Fruit fly (Drosophila melanogaster) whole organism, embryonic: ENCODE data around the gene CG13364.

ENCODE experiments used
- Atf-2 ChIP-seq: fragments of 200-800 bp; sonication (Bioruptor generic); optimal IDR thresholded peaks from 2 replicates; lab custom pipeline; 2016; ENCODE audit warnings: missing biosample characterization, missing genetic modification characterization
- Atf3 ChIP-seq: fragments of 200-800 bp; sonication (Bioruptor generic); optimal IDR thresholded peaks from 3 replicates; lab custom pipeline; 2016; ENCODE audit warnings: missing biosample characterization, missing genetic modification characterization
- Atf6 ChIP-seq: fragments of 200-800 bp; sonication (Bioruptor generic); IDR thresholded peaks from 2 replicates; pipeline ENCODE4 v1.3.6; 2022; ENCODE audit warnings: missing biosample characterization, missing genetic modification characterization
- CG11723 ChIP-seq: fragments of 200-800 bp; sonication (Bioruptor generic); optimal IDR thresholded peaks from 2 replicates; lab custom pipeline; 2017; ENCODE audit warnings: missing biosample characterization, mild to moderate bottlenecking, missing genetic modification characterization
- CG13424 ChIP-seq: fragments of 200-800 bp; sonication (Bioruptor generic); optimal IDR thresholded peaks from 2 replicates; lab custom pipeline; 2019; ENCODE audit warnings: missing biosample characterization, mild to moderate bottlenecking, missing genetic modification characterization, moderate library complexity
- CG14860 ChIP-seq: fragments of 200-800 bp; sonication (Bioruptor generic); IDR thresholded peaks from 3 replicates; pipeline ENCODE4 v1.3.6; 2022; ENCODE audit warnings: missing biosample characterization, missing genetic modification characterization; ENCODE audit not compliant: partially characterized antibody
- CG1602 ChIP-seq: fragments of 200-800 bp; sonication (Bioruptor generic); optimal IDR thresholded peaks from 3 replicates; lab custom pipeline; 2016; ENCODE audit warnings: missing biosample characterization, missing genetic modification characterization
- CG17385 ChIP-seq: fragments of 200-800 bp; sonication (Bioruptor generic); optimal IDR thresholded peaks from 3 replicates; lab custom pipeline; 2018; ENCODE audit warnings: missing biosample characterization, mild to moderate bottlenecking, missing genetic modification characterization
- CG17829 ChIP-seq: fragments of 200-800 bp; optimal IDR thresholded peaks from 2 replicates; lab custom pipeline; 2019; ENCODE audit warnings: missing biosample characterization, mild to moderate bottlenecking, missing genetic modification characterization, moderate library complexity
- CG18764 ChIP-seq: fragments of 200-800 bp; sonication (Bioruptor generic); optimal IDR thresholded peaks from 3 replicates; lab custom pipeline; 2016; ENCODE audit warnings: missing biosample characterization, missing genetic modification characterization
- CG2116 ChIP-seq: fragments of 200-800 bp; sonication (Bioruptor generic); optimal IDR thresholded peaks from 3 replicates; lab custom pipeline; 2018; ENCODE audit warnings: missing biosample characterization, mild to moderate bottlenecking, missing genetic modification characterization
- CG2129 ChIP-seq: fragments of 200-800 bp; sonication (Bioruptor generic); IDR thresholded peaks from 2 replicates; pipeline ENCODE4 v1.3.6; 2022; ENCODE audit warnings: missing biosample characterization, missing genetic modification characterization; ENCODE audit not compliant: partially characterized antibody
- CG3847 ChIP-seq: fragments of 200-800 bp; sonication (Bioruptor generic); IDR thresholded peaks from 2 replicates; pipeline ENCODE4 v1.3.6; 2022; ENCODE audit warnings: missing biosample characterization, missing genetic modification characterization
- CG4854 ChIP-seq: fragments of 200-800 bp; sonication (Bioruptor generic); optimal IDR thresholded peaks from 2 replicates; lab custom pipeline; 2016; ENCODE audit warnings: missing biosample characterization, missing genetic modification characterization, inconsistent platforms
- CG5180 ChIP-seq: fragments of 200-800 bp; sonication (Bioruptor generic); optimal IDR thresholded peaks from 3 replicates; lab custom pipeline; 2017; ENCODE audit warnings: missing biosample characterization, missing genetic modification characterization, mild to moderate bottlenecking, moderate library complexity, missing genetic modification reagents
- CG6765 ChIP-seq: fragments of 200-800 bp; sonication (Bioruptor generic); optimal IDR thresholded peaks from 3 replicates; lab custom pipeline; 2017; ENCODE audit warnings: missing biosample characterization, mild to moderate bottlenecking, missing genetic modification characterization
- CG8290 ChIP-seq, 3 experiments: fragments of 200-800 bp; sonication (Bioruptor generic); optimal IDR thresholded peaks; 2 replicates each; lab custom pipeline; 2016 to 2019; ENCODE audit warnings: missing biosample characterization in 3 of 3, missing genetic modification characterization in 3 of 3, mild to moderate bottlenecking in 2 of 3, moderate library complexity in 1 of 3
- CG8478 ChIP-seq: fragments of >200 bp; optimal IDR thresholded peaks from 2 replicates; lab custom pipeline; 2018
- CG9727 ChIP-seq: fragments of 200-800 bp; sonication (Bioruptor generic); optimal IDR thresholded peaks from 3 replicates; lab custom pipeline; 2017; ENCODE audit warnings: missing biosample characterization, mild to moderate bottlenecking, missing genetic modification characterization
- CkIIα-i1 ChIP-seq: fragments of 200-800 bp; sonication (Bioruptor generic); IDR thresholded peaks from 2 replicates; pipeline ENCODE4 v1.3.6; 2022; ENCODE audit warnings: missing biosample characterization, missing genetic modification characterization
- Eip74EF ChIP-seq, 2 experiments: fragments of 200-800 bp in 1 of 2; fragments of >200 bp in 1 of 2; sonication (Bioruptor generic) in 1 of 2; optimal IDR thresholded peaks; 2 replicates each; lab custom pipeline; 2017 to 2019; ENCODE audit warnings: missing biosample characterization in 2 of 2, missing genetic modification characterization in 2 of 2, mild to moderate bottlenecking in 1 of 2, moderate library complexity in 1 of 2
- Fer1 ChIP-seq: fragments of 200-800 bp; sonication (Bioruptor generic); optimal IDR thresholded peaks from 2 replicates; lab custom pipeline; 2017; ENCODE audit warnings: missing biosample characterization, mild to moderate bottlenecking, missing genetic modification characterization
- GATAe ChIP-seq: fragments of 200-800 bp; sonication (Bioruptor generic); conservative IDR thresholded peaks from 2 replicates; pipeline ENCODE4 v1.3.6; 2022; ENCODE audit warnings: missing biosample characterization, missing genetic modification characterization
- Hand ChIP-seq: fragments of 200-800 bp; sonication (Bioruptor generic); optimal IDR thresholded peaks from 2 replicates; lab custom pipeline; 2017; ENCODE audit warnings: mild to moderate bottlenecking, missing biosample characterization, missing genetic modification reagents, missing genetic modification characterization
- Hr51 ChIP-seq, 2 experiments: fragments of 200-800 bp; sonication (Bioruptor generic); optimal IDR thresholded peaks; 2 replicates in 1 of 2; 3 replicates in 1 of 2; lab custom pipeline; 2016 to 2018; ENCODE audit warnings: missing biosample characterization in 2 of 2, missing genetic modification characterization in 2 of 2, mild to moderate bottlenecking in 1 of 2, moderate library complexity in 1 of 2
- Mrtf ChIP-seq: fragments of 200-800 bp; sonication (Bioruptor generic); IDR thresholded peaks from 3 replicates; pipeline ENCODE4 v1.3.6; 2022; ENCODE audit warnings: missing biosample characterization, missing genetic modification characterization
- Nf-YB ChIP-seq: fragments of 200-800 bp; sonication (Bioruptor generic); optimal IDR thresholded peaks from 3 replicates; lab custom pipeline; 2019; ENCODE audit warnings: missing biosample characterization, mild to moderate bottlenecking, missing genetic modification characterization, moderate library complexity
- Rfx ChIP-seq: fragments of 200-800 bp; sonication (Bioruptor generic); IDR thresholded peaks from 2 replicates; pipeline ENCODE4 v1.3.6; 2022; ENCODE audit warnings: missing biosample characterization, missing genetic modification characterization
- Side ChIP-seq: fragments of 200-800 bp; sonication (Bioruptor generic); optimal IDR thresholded peaks from 2 replicates; lab custom pipeline; 2016; ENCODE audit warnings: missing biosample characterization, missing genetic modification characterization
- aop ChIP-seq: fragments of 200-800 bp; sonication (Bioruptor generic); IDR thresholded peaks from 2 replicates; pipeline ENCODE4 v1.3.6; 2022; ENCODE audit warnings: missing biosample characterization, missing genetic modification characterization
- croc ChIP-seq: fragments of 200-800 bp; sonication (Bioruptor generic); conservative IDR thresholded peaks from 3 replicates; pipeline ENCODE4 v1.3.6; 2022; ENCODE audit warnings: missing biosample characterization, missing genetic modification characterization
- crp ChIP-seq, 2 experiments: fragments of 200-800 bp; sonication (Bioruptor generic); optimal IDR thresholded peaks; 2 replicates in 1 of 2; 3 replicates in 1 of 2; lab custom pipeline; 2017; ENCODE audit warnings: missing biosample characterization in 2 of 2, missing genetic modification characterization in 2 of 2, mild to moderate bottlenecking in 1 of 2, moderate library complexity in 1 of 2
- disco-r ChIP-seq: fragments of 200-800 bp; sonication (Bioruptor generic); optimal IDR thresholded peaks from 2 replicates; lab custom pipeline; 2016; ENCODE audit warnings: missing biosample characterization, missing genetic modification characterization
- dm ChIP-seq: fragments of 200-800 bp; sonication (Bioruptor generic); optimal IDR thresholded peaks from 3 replicates; lab custom pipeline; 2016; ENCODE audit warnings: missing biosample characterization, missing genetic modification characterization
- dpn ChIP-seq, 2 experiments: fragments of 200-800 bp; sonication (Bioruptor generic); optimal IDR thresholded peaks; 3 replicates each; lab custom pipeline; 2016; ENCODE audit warnings: missing biosample characterization in 2 of 2, missing genetic modification characterization in 2 of 2
- ems ChIP-seq: fragments of 200-800 bp; sonication (Bioruptor generic); optimal IDR thresholded peaks from 3 replicates; lab custom pipeline; 2016; ENCODE audit warnings: missing biosample characterization, missing genetic modification characterization
- eyg ChIP-seq: fragments of 200-800 bp; sonication (Bioruptor generic); optimal IDR thresholded peaks from 3 replicates; lab custom pipeline; 2016; ENCODE audit warnings: missing biosample characterization, missing genetic modification characterization
- fd3F ChIP-seq: fragments of 200-800 bp; sonication (Bioruptor generic); optimal IDR thresholded peaks from 2 replicates; lab custom pipeline; 2018; ENCODE audit warnings: missing biosample characterization, mild to moderate bottlenecking, missing genetic modification characterization, moderate library complexity
- gce ChIP-seq: fragments of 200-800 bp; sonication (Bioruptor generic); IDR thresholded peaks from 3 replicates; pipeline ENCODE4 v1.3.6; 2022; ENCODE audit warnings: missing biosample characterization, missing genetic modification characterization
- gsb ChIP-seq: fragments of 200-800 bp; sonication (Bioruptor generic); IDR thresholded peaks from 2 replicates; pipeline ENCODE4 v1.3.6; 2022; ENCODE audit warnings: missing biosample characterization, missing genetic modification characterization
- jing ChIP-seq: fragments of 200-800 bp; sonication (Bioruptor generic); optimal IDR thresholded peaks from 2 replicates; lab custom pipeline; 2018; ENCODE audit warnings: missing biosample characterization, mild to moderate bottlenecking, missing genetic modification characterization
- mld ChIP-seq: fragments of 200-800 bp; sonication (Bioruptor generic); IDR thresholded peaks from 3 replicates; pipeline ENCODE4 v1.3.6; 2022; ENCODE audit warnings: missing biosample characterization, missing genetic modification characterization; ENCODE audit not compliant: partially characterized antibody
- nmo ChIP-seq: fragments of 200-800 bp; sonication (Bioruptor generic); optimal IDR thresholded peaks from 2 replicates; lab custom pipeline; 2018; ENCODE audit warnings: missing biosample characterization, mild to moderate bottlenecking, missing genetic modification characterization, moderate library complexity
- pfk ChIP-seq: fragments of 200-800 bp; sonication (Bioruptor generic); optimal IDR thresholded peaks from 2 replicates; lab custom pipeline; 2018; ENCODE audit warnings: missing biosample characterization, mild to moderate bottlenecking, missing genetic modification characterization, moderate library complexity
- phol ChIP-seq: fragments of 200-800 bp; sonication (Bioruptor generic); optimal IDR thresholded peaks from 3 replicates; lab custom pipeline; 2018; ENCODE audit warnings: missing biosample characterization, mild to moderate bottlenecking, missing genetic modification characterization, moderate library complexity
- pzg ChIP-seq: fragments of 200-800 bp; sonication (Bioruptor generic); optimal IDR thresholded peaks from 3 replicates; lab custom pipeline; 2018; ENCODE audit warnings: missing biosample characterization, mild to moderate bottlenecking, missing genetic modification characterization, moderate library complexity
- row ChIP-seq: fragments of 200-800 bp; sonication (Bioruptor generic); IDR thresholded peaks from 3 replicates; pipeline ENCODE4 v1.3.6; 2022; ENCODE audit warnings: missing biosample characterization, missing genetic modification characterization
- sob ChIP-seq: fragments of 200-800 bp; sonication (Bioruptor generic); IDR thresholded peaks from 2 replicates; pipeline ENCODE4 v1.3.6; 2022; ENCODE audit warnings: missing biosample characterization, missing genetic modification characterization
- vvl ChIP-seq: fragments of 200-800 bp; sonication (Bioruptor generic); IDR thresholded peaks from 2 replicates; pipeline ENCODE4 v1.3.6; 2022; ENCODE audit warnings: missing biosample characterization, missing genetic modification characterization

Gene CG13364

dm6 chrX:654221-654620 lies 29.2 kb upstream of the CG13364 start (continued):
- TF ChIP-seq CkIIα-i1 (GFP tag; lab: Robert Waterston, UW) (no peak), CG2129 (GFP tag; lab: Robert Waterston, UW) (no peak), Fer1 (GFP tag; lab: Kevin White, UChicago) (peak; percentile 17), CG14860 (GFP tag; lab: Robert Waterston, UW) (no peak), pzg (GFP tag; lab: Kevin White, UChicago) (peak; percentile 31), dm (GFP tag; lab: Kevin White, UChicago) (no peak), CG4854 (GFP tag; lab: Kevin White, UChicago) (no peak), Mrtf (GFP tag; lab: Robert Waterston, UW) (no peak), Nf-YB (GFP tag; lab: Kevin White, UChicago) (peak; percentile 12), fd3F (GFP tag; lab: Kevin White, UChicago) (no peak), crp (GFP tag; optimal IDR thresholded peaks at IDR 0.05; lab: Kevin White, UChicago) (peak in 1 of 2 experiments; percentile 75), CG8290 (GFP tag; optimal IDR thresholded peaks at IDR 0.05; lab: Kevin White, UChicago) (no peak), CG8290 (tag; optimal IDR thresholded peaks at IDR 0.05; lab: Kevin White, UChicago) (peak in 1 of 2 experiments; percentile 2), CG8478 (lab: Kevin White, UChicago) (peak; percentile 82), nmo (peak; percentile 2), dpn (GFP tag; optimal IDR thresholded peaks at IDR 0.05; lab: Kevin White, UChicago) (no peak), CG18764 (no peak)

DNA sequence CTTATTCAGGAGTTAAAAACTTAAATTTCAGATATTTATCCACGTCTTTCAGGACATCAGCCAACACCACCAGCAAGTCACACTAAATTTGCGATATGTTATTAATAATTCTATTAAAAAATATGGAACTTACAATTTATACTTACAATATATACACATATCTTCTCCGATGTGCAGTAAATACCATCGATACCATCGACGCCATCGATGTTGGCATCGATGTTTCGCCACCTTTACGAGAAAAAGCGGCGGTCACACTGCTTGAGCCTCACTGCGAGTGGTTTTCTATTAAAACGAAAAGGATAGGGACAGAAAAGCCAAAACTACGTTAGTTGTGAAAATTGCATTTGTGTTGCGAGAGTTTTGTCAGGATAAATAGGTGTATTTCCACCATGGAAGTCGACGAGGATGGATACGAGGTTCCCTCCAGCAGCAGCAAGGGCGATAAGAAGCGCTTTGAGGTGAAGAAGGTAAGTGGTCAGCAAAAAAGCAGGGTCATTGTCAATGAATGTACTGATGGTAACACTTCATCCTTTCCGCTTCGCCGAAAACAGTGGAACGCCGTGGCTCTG lies 22.1 kb upstream of the CG13364 start, which contains the start of gene Roc1a:
Roc1a (plus strand) TSS at position 249 of the 572 bp plus-strand sequence.
- TF ChIP-seq Atf6 = no peak
- peak; percentile 73 for TF ChIP-seq row (GFP tag; lab: Robert Waterston, UW)
- TF ChIP-seq ems (GFP tag; lab: Kevin White, UChicago) = no peak
- no peak for TF ChIP-seq Eip74EF (GFP tag; optimal IDR thresholded peaks at IDR 0.05; lab: Kevin White, UChicago)
- no peak for TF ChIP-seq Hand
- TF ChIP-seq gsb (GFP tag; lab: Robert Waterston, UW) = no peak
- TF ChIP-seq Atf-2 = no peak
- no peak for TF ChIP-seq CG5180 (GFP tag; lab: Kevin White, UChicago)
- peak; percentile 53; the same call in 1 of the 3 replicates for TF ChIP-seq mld (GFP tag; lab: Robert Waterston, UW)
- no peak for TF ChIP-seq vvl (GFP tag; lab: Robert Waterston, UW)
- peak; percentile 20 for TF ChIP-seq CG13424 (tag; lab: Kevin White, UChicago)
- TF ChIP-seq GATAe (GFP tag; lab: Robert Waterston, UW) = no peak
- TF ChIP-seq Atf3 = no peak
- no peak for TF ChIP-seq croc
- TF ChIP-seq aop = no peak
- TF ChIP-seq CG2116 (GFP tag; lab: Kevin White, UChicago) = peak; percentile 15
- no peak for TF ChIP-seq CG17829 (tag; lab: Kevin White, UChicago)
- no peak for TF ChIP-seq jing
- peak; percentile 35; the same call in 1 of the 2 replicates for TF ChIP-seq Rfx
- TF ChIP-seq CG11723 (GFP tag; lab: Kevin White, UChicago) = no peak
- 0 out of 2 replicates have a peak, but pooled peaks have one; percentile 22 for TF ChIP-seq CG3847 (GFP tag; lab: Robert Waterston, UW)
- TF ChIP-seq Side (GFP tag; lab: Kevin White, UChicago) = no peak
- no peak for TF ChIP-seq disco-r (GFP tag; lab: Kevin White, UChicago)
- no peak for TF ChIP-seq eyg (GFP tag; lab: Kevin White, UChicago)
- TF ChIP-seq CG1602 = no peak
- no peak for TF ChIP-seq gce (GFP tag; lab: Robert Waterston, UW)
- no peak for TF ChIP-seq sob (GFP tag; lab: Robert Waterston, UW)
- TF ChIP-seq CG6765 = no peak
- TF ChIP-seq phol (tag; lab: Kevin White, UChicago) = peak; percentile 34
- TF ChIP-seq CG17385 = no peak
- no peak for TF ChIP-seq pfk (GFP tag; lab: Kevin White, UChicago)
- peak; percentile 23 for TF ChIP-seq CG9727 (GFP tag; lab: Kevin White, UChicago)
- TF ChIP-seq Hr51 (GFP tag; optimal IDR thresholded peaks at IDR 0.05; lab: Kevin White, UChicago) = no peak
